Fruit fly (Drosophila melanogaster) whole organism, embryonic: Measurements from ENCODE around the gene aqz.

Experiments used
- ATbp ChIP-seq: fragments of 200-800 bp; sonication (Bioruptor generic); optimal IDR thresholded peaks from 2 replicates; lab custom pipeline; 2017; ENCODE audit warnings: missing biosample characterization, mild to moderate bottlenecking, missing genetic modification characterization, missing genetic modification reagents
- Atf3 ChIP-seq: fragments of 200-800 bp; sonication (Bioruptor generic); optimal IDR thresholded peaks from 3 replicates; lab custom pipeline; 2016; ENCODE audit warnings: missing biosample characterization, missing genetic modification characterization
- Atf6 ChIP-seq: fragments of 200-800 bp; sonication (Bioruptor generic); IDR thresholded peaks from 2 replicates; pipeline ENCODE4 v1.3.6; 2022; ENCODE audit warnings: missing biosample characterization, missing genetic modification characterization
- CG10274 ChIP-seq: fragments of 200-800 bp; sonication (Bioruptor generic); optimal IDR thresholded peaks from 3 replicates; lab custom pipeline; 2017; ENCODE audit warnings: missing biosample characterization, mild to moderate bottlenecking, missing genetic modification characterization
- CG10321 ChIP-seq: fragments of 200-800 bp; sonication (Bioruptor generic); IDR thresholded peaks from 2 replicates; pipeline ENCODE4 v1.3.6; 2022; ENCODE audit warnings: missing biosample characterization, missing genetic modification characterization
- CG11247 ChIP-seq: fragments of 200-800 bp; sonication (Bioruptor generic); IDR thresholded peaks from 2 replicates; pipeline ENCODE4 v1.3.6; 2022; ENCODE audit warnings: missing biosample characterization, missing genetic modification characterization
- CG11456 ChIP-seq: fragments of 200-800 bp; sonication (Bioruptor generic); IDR thresholded peaks from 3 replicates; pipeline ENCODE4 v1.3.6; 2022; ENCODE audit warnings: missing biosample characterization, missing genetic modification characterization
- CG11504 ChIP-seq: fragments of 200-800 bp; sonication (Bioruptor generic); optimal IDR thresholded peaks from 3 replicates; lab custom pipeline; 2019; ENCODE audit warnings: missing biosample characterization, mild to moderate bottlenecking, missing genetic modification characterization, moderate library complexity
- CG11696 ChIP-seq: fragments of 200-800 bp; sonication (Bioruptor generic); IDR thresholded peaks from 2 replicates; pipeline ENCODE4 v1.3.6; 2022; ENCODE audit warnings: missing biosample characterization, missing genetic modification characterization
- CG15073 ChIP-seq: fragments of 200-800 bp; sonication (Bioruptor generic); optimal IDR thresholded peaks from 2 replicates; lab custom pipeline; 2016; ENCODE audit warnings: missing biosample characterization, missing genetic modification characterization
- CG17568 ChIP-seq: fragments of 200-800 bp; sonication (Bioruptor generic); optimal IDR thresholded peaks from 2 replicates; lab custom pipeline; 2018; ENCODE audit warnings: missing biosample characterization, mild to moderate bottlenecking, missing genetic modification characterization, moderate library complexity
- CG17612 ChIP-seq: fragments of 200-800 bp; sonication (Bioruptor generic); IDR thresholded peaks from 2 replicates; pipeline ENCODE4 v1.3.6; 2022; ENCODE audit warnings: missing biosample characterization, missing genetic modification characterization
- CG2120 ChIP-seq: fragments of 200-800 bp; sonication (Bioruptor generic); optimal IDR thresholded peaks from 3 replicates; lab custom pipeline; 2016; ENCODE audit warnings: missing biosample characterization, missing genetic modification characterization
- CG2875 ChIP-seq: fragments of 200-800 bp; sonication (Bioruptor generic); optimal IDR thresholded peaks from 2 replicates; lab custom pipeline; 2017; ENCODE audit warnings: missing biosample characterization, mild to moderate bottlenecking, missing genetic modification characterization, missing genetic modification reagents
- CG30403 ChIP-seq: fragments of 200-800 bp; sonication (Bioruptor generic); optimal IDR thresholded peaks from 3 replicates; lab custom pipeline; 2016; ENCODE audit warnings: missing biosample characterization, missing genetic modification characterization
- CG30431 ChIP-seq: fragments of 200-800 bp; sonication (Bioruptor generic); optimal IDR thresholded peaks from 2 replicates; lab custom pipeline; 2017; ENCODE audit warnings: missing biosample characterization, missing genetic modification characterization
- CG3065 ChIP-seq: fragments of 200-800 bp; sonication (Bioruptor generic); optimal IDR thresholded peaks from 2 replicates; lab custom pipeline; 2016; ENCODE audit warnings: missing biosample characterization, missing genetic modification characterization
- CG3838 ChIP-seq: fragments of 200-800 bp; sonication (Bioruptor generic); optimal IDR thresholded peaks from 3 replicates; lab custom pipeline; 2016; ENCODE audit warnings: missing biosample characterization, missing genetic modification characterization
- CG6175 ChIP-seq: fragments of 200-800 bp; sonication (Bioruptor generic); IDR thresholded peaks from 3 replicates; pipeline ENCODE4 v1.3.6; 2022; ENCODE audit warnings: missing biosample characterization, missing genetic modification characterization
- CG7372 ChIP-seq: fragments of 200-800 bp; sonication (Bioruptor generic); IDR thresholded peaks from 2 replicates; pipeline ENCODE4 v1.3.6; 2022; ENCODE audit warnings: missing biosample characterization, missing genetic modification characterization
- CG7928 ChIP-seq: fragments of 200-800 bp; sonication (Bioruptor generic); optimal IDR thresholded peaks from 2 replicates; lab custom pipeline; 2017; ENCODE audit warnings: missing biosample characterization, mild to moderate bottlenecking, missing genetic modification characterization
- CG8290 ChIP-seq, 3 experiments: fragments of 200-800 bp; sonication (Bioruptor generic); optimal IDR thresholded peaks; 2 replicates each; lab custom pipeline; 2016 to 2019; ENCODE audit warnings: missing biosample characterization in 3 of 3, missing genetic modification characterization in 3 of 3, mild to moderate bottlenecking in 2 of 3, moderate library complexity in 1 of 3
- CG9817 ChIP-seq: fragments of 200-800 bp; sonication (Bioruptor generic); optimal IDR thresholded peaks from 2 replicates; lab custom pipeline; 2018; ENCODE audit warnings: missing biosample characterization, mild to moderate bottlenecking, missing genetic modification characterization, moderate library complexity
- CG9876 ChIP-seq: fragments of 200-800 bp; sonication (Bioruptor generic); optimal IDR thresholded peaks from 2 replicates; lab custom pipeline; 2016; ENCODE audit warnings: missing biosample characterization, missing genetic modification characterization
- CHES-1-like ChIP-seq: fragments of 200-800 bp; sonication (Bioruptor generic); optimal IDR thresholded peaks from 2 replicates; lab custom pipeline; 2016; ENCODE audit warnings: missing biosample characterization, missing genetic modification characterization
- CkIIα-i1 ChIP-seq: fragments of 200-800 bp; sonication (Bioruptor generic); IDR thresholded peaks from 2 replicates; pipeline ENCODE4 v1.3.6; 2022; ENCODE audit warnings: missing biosample characterization, missing genetic modification characterization
- Dbx ChIP-seq: fragments of 200-800 bp; sonication (Bioruptor generic); IDR thresholded peaks from 3 replicates; pipeline ENCODE4 v1.3.6; 2022; ENCODE audit warnings: missing biosample characterization, missing genetic modification characterization
- E2f1 ChIP-seq: fragments of 200-800 bp; sonication (Bioruptor generic); IDR thresholded peaks from 2 replicates; pipeline ENCODE4 v1.3.6; 2022; ENCODE audit warnings: missing biosample characterization, missing genetic modification characterization
- H15 ChIP-seq: fragments of 200-800 bp; sonication (Bioruptor generic); IDR thresholded peaks from 3 replicates; pipeline ENCODE4 v1.3.6; 2022; ENCODE audit warnings: missing biosample characterization, missing genetic modification characterization
- HLH3B ChIP-seq: fragments of 200-800 bp; sonication (Bioruptor generic); IDR thresholded peaks from 2 replicates; pipeline ENCODE4 v1.3.6; 2022; ENCODE audit warnings: missing biosample characterization, missing genetic modification characterization
- HLHmδ ChIP-seq: fragments of 200-800 bp; sonication (Bioruptor generic); optimal IDR thresholded peaks from 2 replicates; lab custom pipeline; 2018; ENCODE audit warnings: missing biosample characterization, mild to moderate bottlenecking, missing genetic modification characterization, moderate library complexity
- Mad ChIP-seq: fragments of 200-800 bp; sonication (Bioruptor generic); optimal IDR thresholded peaks from 2 replicates; lab custom pipeline; 2016; ENCODE audit warnings: missing biosample characterization, missing genetic modification characterization
- Mes4 ChIP-seq: fragments of 200-800 bp; sonication (Bioruptor generic); optimal IDR thresholded peaks from 2 replicates; lab custom pipeline; 2016; ENCODE audit warnings: missing biosample characterization, missing genetic modification characterization
- Nf-YC ChIP-seq: fragments of 200-800 bp; optimal IDR thresholded peaks from 3 replicates; lab custom pipeline; 2019; ENCODE audit warnings: missing biosample characterization, mild to moderate bottlenecking, missing genetic modification characterization, moderate library complexity
- NfI ChIP-seq: fragments of 200-800 bp; sonication (Bioruptor generic); optimal IDR thresholded peaks from 3 replicates; lab custom pipeline; 2018; ENCODE audit warnings: missing biosample characterization, mild to moderate bottlenecking, missing genetic modification characterization, moderate library complexity
- Scr ChIP-seq: fragments of 200-800 bp; sonication (Bioruptor generic); IDR thresholded peaks from 2 replicates; pipeline ENCODE4 v1.3.6; 2022; ENCODE audit warnings: missing biosample characterization, missing genetic modification characterization; ENCODE audit not compliant: partially characterized antibody
- Sin3A ChIP-seq: fragments of >200 bp; optimal IDR thresholded peaks from 2 replicates; lab custom pipeline; 2018
- al ChIP-seq: fragments of 200-800 bp; sonication (Bioruptor generic); IDR thresholded peaks from 2 replicates; pipeline ENCODE4 v1.3.6; 2022; ENCODE audit warnings: missing biosample characterization, missing genetic modification characterization
- bcd ChIP-seq: fragments of 200-800 bp; sonication (Bioruptor generic); optimal IDR thresholded peaks from 2 replicates; lab custom pipeline; 2017; ENCODE audit warnings: missing biosample characterization, mild to moderate bottlenecking, missing genetic modification characterization
- btn ChIP-seq: fragments of 200-800 bp; sonication (Bioruptor generic); optimal IDR thresholded peaks from 2 replicates; lab custom pipeline; 2016; ENCODE audit warnings: missing biosample characterization, missing genetic modification characterization
- chinmo ChIP-seq: fragments of 200-800 bp; sonication (Bioruptor generic); IDR thresholded peaks from 4 replicates; pipeline ENCODE4 v1.3.6; 2022; ENCODE audit warnings: missing biosample characterization, missing genetic modification characterization; ENCODE audit not compliant: partially characterized antibody
- croc ChIP-seq: fragments of 200-800 bp; sonication (Bioruptor generic); conservative IDR thresholded peaks from 3 replicates; pipeline ENCODE4 v1.3.6; 2022; ENCODE audit warnings: missing biosample characterization, missing genetic modification characterization
- danr ChIP-seq: fragments of 200-800 bp; sonication (Bioruptor generic); IDR thresholded peaks from 2 replicates; pipeline ENCODE4 v1.3.6; 2022; ENCODE audit warnings: missing biosample characterization, missing genetic modification characterization
- lmd ChIP-seq: fragments of 200-800 bp; sonication (Bioruptor generic); IDR thresholded peaks from 2 replicates; pipeline ENCODE4 v1.3.6; 2022; ENCODE audit warnings: missing biosample characterization, missing genetic modification characterization
- luna ChIP-seq: fragments of 200-800 bp; sonication (Bioruptor generic); optimal IDR thresholded peaks from 2 replicates; lab custom pipeline; 2016; ENCODE audit warnings: missing biosample characterization, missing genetic modification characterization
- pb ChIP-seq: fragments of 200-800 bp; sonication (Bioruptor generic); optimal IDR thresholded peaks from 3 replicates; lab custom pipeline; 2016; ENCODE audit warnings: missing biosample characterization, missing genetic modification characterization
- phol ChIP-seq: fragments of 200-800 bp; sonication (Bioruptor generic); optimal IDR thresholded peaks from 3 replicates; lab custom pipeline; 2018; ENCODE audit warnings: missing biosample characterization, mild to moderate bottlenecking, missing genetic modification characterization, moderate library complexity
- salm ChIP-seq: fragments of 200-800 bp; sonication (Bioruptor generic); optimal IDR thresholded peaks from 2 replicates; lab custom pipeline; 2018; ENCODE audit warnings: missing biosample characterization, mild to moderate bottlenecking, missing genetic modification characterization
- tna ChIP-seq: fragments of 200-800 bp; sonication (Bioruptor generic); IDR thresholded peaks from 2 replicates; pipeline ENCODE4 v1.3.6; 2022; ENCODE audit warnings: missing biosample characterization, missing genetic modification characterization; ENCODE audit not compliant: partially characterized antibody
- vnd ChIP-seq: fragments of 200-800 bp; sonication (Bioruptor generic); IDR thresholded peaks from 3 replicates; pipeline ENCODE4 v1.3.6; 2022; ENCODE audit warnings: missing biosample characterization, missing genetic modification characterization; ENCODE audit not compliant: partially characterized antibody
- wek ChIP-seq: fragments of 200-800 bp; sonication (Bioruptor generic); optimal IDR thresholded peaks from 3 replicates; lab custom pipeline; 2018; ENCODE audit warnings: missing biosample characterization, mild to moderate bottlenecking, missing genetic modification characterization, moderate library complexity
- zfh1 ChIP-seq: fragments of 200-800 bp; sonication (Bioruptor generic); IDR thresholded peaks from 3 replicates; pipeline ENCODE4 v1.3.6; 2022; ENCODE audit warnings: missing biosample characterization, missing genetic modification characterization

aqz gene

dm6 chr3R:8784788-8785187 is 35.7 kb downstream of the aqz start (continued):
- peak; percentile 22 for TF ChIP-seq NfI (GFP tag; lab: Kevin White, UChicago)
- TF ChIP-seq wek = no peak
- TF ChIP-seq CG11504 = no peak
- peak; percentile 25; the same call in 1 of the 2 replicates for TF ChIP-seq CG7372 (GFP tag; lab: Robert Waterston, UW)
- TF ChIP-seq CG9876 (GFP tag; lab: Kevin White, UChicago) = no peak
- peak; percentile 35; the same call in 1 of the 2 replicates for TF ChIP-seq al (GFP tag; lab: Robert Waterston, UW)
- TF ChIP-seq zfh1 (GFP tag; lab: Robert Waterston, UW) = peak; percentile 63; the same call in 2 of the 3 replicates
- TF ChIP-seq CG7928 (GFP tag; lab: Kevin White, UChicago) = no peak
- TF ChIP-seq luna (GFP tag; lab: Kevin White, UChicago) = no peak
- no peak for TF ChIP-seq HLHmδ (GFP tag; lab: Kevin White, UChicago)
- TF ChIP-seq CkIIα-i1 = no peak
- TF ChIP-seq E2f1 (GFP tag; lab: Robert Waterston, UW) = peak; percentile 55; the same call in 1 of the 2 replicates
- no peak for TF ChIP-seq CG15073
- no peak for TF ChIP-seq tna (GFP tag; lab: Robert Waterston, UW)
- TF ChIP-seq vnd (GFP tag; lab: Robert Waterston, UW) = no peak
- TF ChIP-seq CG10321 = no peak
- peak; percentile 12 for TF ChIP-seq ATbp (GFP tag; lab: Kevin White, UChicago)
- no peak for TF ChIP-seq CG30431 (GFP tag; lab: Kevin White, UChicago)
- TF ChIP-seq croc = no peak
- peak; percentile 23 for TF ChIP-seq btn (GFP tag; lab: Kevin White, UChicago)
- peak; percentile 44 for TF ChIP-seq CG30403
- TF ChIP-seq HLH3B (GFP tag; lab: Robert Waterston, UW) = peak; percentile 74
- 0 out of 2 replicates have a peak, but pooled peaks have one; percentile 9 for TF ChIP-seq CG11696 (GFP tag; lab: Robert Waterston, UW)
- peak; percentile 57; the same call in 1 of the 2 replicates for TF ChIP-seq CG11247 (GFP tag; lab: Robert Waterston, UW)
- TF ChIP-seq chinmo = no peak
- no peak for TF ChIP-seq Scr (GFP tag; lab: Robert Waterston, UW)
- TF ChIP-seq Atf3 = no peak
- TF ChIP-seq lmd (GFP tag; lab: Robert Waterston, UW) = peak; percentile 67
- TF ChIP-seq CG9817 = peak; percentile 56
- TF ChIP-seq bcd (GFP tag; lab: Kevin White, UChicago) = peak; percentile 38
- no peak for TF ChIP-seq phol (tag; lab: Kevin White, UChicago)
- TF ChIP-seq CG8290 (GFP tag; optimal IDR thresholded peaks at IDR 0.05; lab: Kevin White, UChicago) = no peak
- no peak for TF ChIP-seq CG8290 (tag; optimal IDR thresholded peaks at IDR 0.05; lab: Kevin White, UChicago)
- TF ChIP-seq Mes4 = no peak
- TF ChIP-seq CG17568 (GFP tag; lab: Kevin White, UChicago) = no peak
- TF ChIP-seq Atf6 (GFP tag; lab: Robert Waterston, UW) = peak; percentile 79
- TF ChIP-seq salm (tag; lab: Kevin White, UChicago) = no peak
- no peak for TF ChIP-seq CG2875 (GFP tag; lab: Kevin White, UChicago)
- TF ChIP-seq Mad = no peak
- peak; percentile 54; the same call in 1 of the 3 replicates for TF ChIP-seq H15 (GFP tag; lab: Robert Waterston, UW)
- TF ChIP-seq CG10274 (GFP tag; lab: Kevin White, UChicago) = no peak
- TF ChIP-seq CG11456 (GFP tag; lab: Robert Waterston, UW) = peak; percentile 70; the same call in 1 of the 3 replicates
- TF ChIP-seq CG3838 (GFP tag; lab: Kevin White, UChicago) = no peak
- no peak for TF ChIP-seq CHES-1-like (GFP tag; lab: Kevin White, UChicago)
- no peak for TF ChIP-seq Sin3A (lab: Kevin White, UChicago)
- TF ChIP-seq CG2120 (GFP tag; lab: Kevin White, UChicago) = no peak
- no peak for TF ChIP-seq CG3065 (GFP tag; lab: Kevin White, UChicago)
- TF ChIP-seq Nf-YC (tag; lab: Kevin White, UChicago) = no peak
- TF ChIP-seq CG17612 (GFP tag; lab: Robert Waterston, UW) = no peak
- peak; percentile 51; the same call in 2 of the 3 replicates for TF ChIP-seq Dbx (GFP tag; lab: Robert Waterston, UW)
- TF ChIP-seq pb = peak; percentile 3
- TF ChIP-seq CG6175 (GFP tag; lab: Robert Waterston, UW) = no peak
- TF ChIP-seq danr (GFP tag; lab: Robert Waterston, UW) = no peak
